Fruit fly (Drosophila melanogaster) Kc167 (cell line): ENCODE measurements around the gene kmr.

Experiments used
- Myc ChIP-seq: fragments of >200 bp; optimal IDR thresholded peaks from 2 replicates; lab custom pipeline; 2017; ENCODE audit warnings: missing external identifiers
- Sin3A ChIP-seq: fragments of >200 bp; optimal IDR thresholded peaks from 2 replicates; lab custom pipeline; 2018; ENCODE audit warnings: missing external identifiers
- h ChIP-seq: fragments of >200 bp; optimal IDR thresholded peaks from 3 replicates; lab custom pipeline; 2018; ENCODE audit warnings: missing external identifiers
- insv ChIP-seq: fragments of >200 bp; optimal IDR thresholded peaks from 3 replicates; lab custom pipeline; 2018; ENCODE audit warnings: missing external identifiers
- psq ChIP-seq: fragments of >200 bp; optimal IDR thresholded peaks from 2 replicates; lab custom pipeline; 2017; ENCODE audit warnings: missing external identifiers
- ttk ChIP-seq: sonication (Bioruptor generic); optimal IDR thresholded peaks from 2 replicates; lab custom pipeline; 2017; ENCODE audit warnings: missing external identifiers

Gene kmr

DNA sequence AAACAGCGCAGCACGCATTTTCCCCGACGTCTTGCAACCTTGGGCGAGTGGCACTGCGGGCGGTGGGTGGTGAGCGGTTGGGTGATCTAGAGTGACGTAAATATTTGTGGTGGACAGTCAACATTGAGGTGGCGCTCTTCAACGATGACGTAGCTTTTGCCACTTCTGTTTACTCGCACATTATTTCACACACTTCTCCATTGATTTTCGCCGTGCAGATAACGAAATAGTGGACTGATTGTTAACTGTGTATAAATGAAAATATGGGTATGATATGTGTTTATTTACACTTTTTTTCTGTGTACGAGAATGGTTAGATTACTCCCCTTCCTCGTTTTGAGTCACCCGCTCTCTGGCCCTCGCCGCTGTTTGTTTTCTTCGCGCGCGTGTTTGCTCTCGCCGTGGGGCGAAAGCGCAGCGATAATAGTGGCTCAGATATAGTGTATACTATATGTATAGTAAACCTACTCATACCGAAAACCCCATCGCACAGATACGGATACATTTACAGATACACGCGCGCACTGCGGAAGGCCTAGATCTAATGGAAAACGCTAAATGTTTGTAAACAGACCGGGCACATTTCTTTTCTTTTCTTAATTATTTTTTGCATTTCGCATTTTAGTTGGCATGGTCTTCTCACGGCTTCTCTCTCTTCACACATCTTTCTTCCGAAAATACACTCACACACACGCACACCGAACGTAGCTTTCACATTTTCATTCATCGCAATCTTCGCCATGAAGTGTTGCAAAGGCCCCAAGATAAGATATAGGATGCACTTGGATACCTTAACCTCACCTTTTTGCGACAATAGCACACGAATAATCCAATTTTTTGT, 28.4 kb upstream of the kmr start, which contains the start of gene omd:
omd (minus strand) TSS at position 840 of the 841 bp plus-strand sequence.
- no peak for TF ChIP-seq h
- no peak for TF ChIP-seq Sin3A (lab: Kevin White, UChicago)
- TF ChIP-seq insv (lab: Kevin White, UChicago), result no peak
- no peak for TF ChIP-seq psq (lab: Kevin White, UChicago)
- no peak for TF ChIP-seq ttk (lab: Kevin White, UChicago)
- no peak for TF ChIP-seq Myc (lab: Kevin White, UChicago)

DNA sequence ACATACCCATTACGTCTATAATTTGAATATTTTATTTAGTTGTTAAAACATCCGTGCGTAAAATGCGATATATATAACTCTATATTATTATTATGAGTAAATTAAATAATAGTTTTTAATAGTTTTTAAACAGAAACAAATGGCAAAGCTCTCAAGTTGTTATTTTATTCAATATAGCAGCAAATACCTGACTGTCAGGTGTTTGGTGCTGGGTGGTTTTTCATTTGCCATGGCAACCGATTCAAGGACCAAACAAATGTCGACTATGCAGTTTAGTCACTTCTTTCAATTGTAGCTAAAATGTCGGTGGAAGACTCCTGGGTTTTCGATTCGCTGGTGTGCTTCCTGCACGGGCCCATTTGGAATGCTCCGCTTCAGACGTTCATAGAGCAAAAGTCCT, 21.3 kb upstream of the kmr start, which contains the start of gene CG14367:
CG14367 (plus strand) TSS at position 301 of the 400 bp plus-strand sequence.
- TF ChIP-seq psq (lab: Kevin White, UChicago), result no peak
- TF ChIP-seq insv (lab: Kevin White, UChicago), result no peak
- TF ChIP-seq Sin3A (lab: Kevin White, UChicago), result no peak
- no peak for TF ChIP-seq ttk (lab: Kevin White, UChicago)
- TF ChIP-seq h, result no peak
- TF ChIP-seq Myc (lab: Kevin White, UChicago), result no peak

DNA sequence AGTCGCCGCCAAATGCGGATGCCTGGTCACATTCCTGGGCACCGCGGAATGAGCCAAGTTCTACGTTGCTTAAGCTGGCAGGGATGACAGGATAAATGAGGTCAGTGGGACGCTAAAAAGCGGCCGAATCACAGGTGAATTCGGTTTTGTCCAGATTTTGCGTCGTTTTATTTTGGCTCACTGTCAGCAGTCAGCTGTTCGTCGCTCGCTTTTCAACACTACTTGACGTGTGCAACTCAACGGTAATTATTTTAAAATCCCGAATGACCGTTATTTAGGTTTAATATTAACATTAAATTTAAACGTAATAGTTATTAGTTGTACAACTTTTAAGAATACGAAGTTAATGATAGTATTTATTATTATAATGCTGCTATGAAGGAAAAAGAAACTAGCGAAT, 15.7 kb upstream of the kmr start:
- TF ChIP-seq Myc (lab: Kevin White, UChicago) (no peak), insv (lab: Kevin White, UChicago) (no peak), psq (lab: Kevin White, UChicago) (no peak), h (no peak), Sin3A (lab: Kevin White, UChicago) (no peak), ttk (lab: Kevin White, UChicago) (no peak)

DNA sequence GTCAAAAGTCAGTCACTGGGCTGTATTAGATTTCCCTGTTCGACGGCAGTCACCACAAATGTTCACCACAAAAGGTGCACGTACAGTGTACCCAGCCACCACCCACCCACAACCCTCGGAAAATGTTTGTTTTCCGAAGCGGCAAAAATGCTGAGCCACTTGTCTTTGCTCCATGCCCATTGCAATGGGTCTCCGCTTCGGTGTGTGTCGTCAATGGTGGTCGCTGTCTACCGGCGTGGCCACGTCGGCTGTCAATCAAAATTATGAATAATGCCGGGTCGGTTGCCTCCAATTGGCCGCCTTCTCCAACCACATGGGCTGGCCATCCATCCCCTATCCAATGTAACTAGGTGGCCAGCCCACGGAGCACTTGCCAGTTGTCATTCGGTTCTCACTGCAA, 14.8 kb upstream of the kmr start, which contains the start of gene ninaB:
ninaB (plus strand) TSS at position 374 of the 400 bp plus-strand sequence.
- TF ChIP-seq insv (lab: Kevin White, UChicago) (no peak), Sin3A (lab: Kevin White, UChicago) (no peak), h (no peak)

DNA sequence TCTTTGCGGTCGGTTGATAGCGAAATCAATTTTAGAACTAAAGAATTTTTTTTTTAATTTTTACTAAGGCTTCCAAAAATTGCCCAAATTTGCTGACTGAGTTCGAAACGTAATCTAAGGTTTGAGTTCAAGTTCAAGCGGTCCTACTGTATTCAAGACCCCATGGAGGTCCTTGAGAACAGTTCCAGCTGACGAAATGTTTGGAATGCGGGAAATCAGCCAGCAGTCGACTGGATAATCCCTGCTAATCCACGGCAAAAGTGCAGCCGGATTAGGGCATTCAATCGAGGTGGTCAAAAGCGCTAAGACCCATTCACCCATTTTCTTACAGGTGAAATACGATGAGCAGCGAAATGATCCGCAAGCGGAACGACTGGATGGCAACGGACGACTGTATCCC, 14.3 kb upstream of the kmr start, which contains the start of gene f-cup:
f-cup (minus strand) TSS at position 101 of the 400 bp plus-strand sequence.
- no peak for TF ChIP-seq h
- TF ChIP-seq Sin3A (lab: Kevin White, UChicago), result no peak
- TF ChIP-seq Myc (lab: Kevin White, UChicago), result no peak
- no peak for TF ChIP-seq insv (lab: Kevin White, UChicago)
- TF ChIP-seq ttk (lab: Kevin White, UChicago), result no peak
- TF ChIP-seq psq (lab: Kevin White, UChicago), result no peak

DNA sequence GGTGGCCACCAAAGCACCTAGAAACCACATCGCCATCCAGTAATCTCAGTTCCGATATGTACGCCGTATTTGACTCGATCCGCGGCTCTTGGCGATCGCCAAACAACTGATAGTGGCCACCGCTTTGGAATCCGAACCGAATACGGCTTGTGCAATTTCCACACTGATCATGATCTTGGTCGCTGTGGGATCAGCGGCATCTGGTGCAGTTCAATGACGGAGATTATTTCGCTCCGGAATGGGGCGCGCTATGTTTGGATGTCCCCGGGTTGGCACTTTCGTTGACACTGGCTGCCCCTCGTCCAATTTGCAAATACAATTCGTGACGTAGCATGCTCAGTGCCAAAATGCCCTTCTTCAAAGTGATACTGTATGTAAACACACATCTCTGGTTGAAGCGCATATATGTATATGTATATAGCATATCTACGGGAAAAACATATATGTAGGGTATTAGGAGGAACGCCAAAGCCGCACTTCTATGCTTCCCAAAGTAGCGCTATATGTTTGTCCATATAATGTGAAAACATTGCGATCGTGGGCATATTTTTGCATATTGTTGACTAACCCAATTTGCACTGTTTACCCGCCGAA, 9.6 kb upstream of the kmr start, which contains the start of gene Adgf-D:
Adgf-D (minus strand) TSS at position 111 of the 594 bp plus-strand sequence.
- TF ChIP-seq psq (lab: Kevin White, UChicago) (no peak), ttk (lab: Kevin White, UChicago) (no peak), h (no peak), Sin3A (lab: Kevin White, UChicago) (no peak)

DNA sequence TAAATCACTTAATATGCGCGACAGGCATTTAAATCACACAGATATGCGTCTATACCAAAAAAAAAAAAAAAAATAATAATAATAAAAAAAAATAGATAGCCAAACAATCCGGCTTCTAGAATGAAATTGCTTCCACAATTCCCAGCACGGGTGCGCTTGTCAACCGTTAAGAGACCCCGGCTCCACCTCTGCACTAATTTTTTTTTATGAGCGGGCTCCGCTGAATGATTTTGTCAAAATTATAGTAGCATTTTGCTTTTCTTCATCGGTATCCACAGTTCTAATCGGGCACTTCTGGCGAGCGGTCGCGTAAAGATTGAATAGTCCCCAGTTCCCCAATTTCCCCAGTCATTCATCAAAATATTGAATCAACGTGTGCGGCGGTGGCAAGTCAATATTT, 8.6 kb upstream of the kmr start, which contains the start of gene Adgf-C:
Adgf-C (plus strand) TSS at position 301 of the 400 bp plus-strand sequence.
- TF ChIP-seq psq (lab: Kevin White, UChicago) (no peak), insv (lab: Kevin White, UChicago) (no peak), h (no peak), ttk (lab: Kevin White, UChicago) (no peak), Myc (lab: Kevin White, UChicago) (no peak), Sin3A (lab: Kevin White, UChicago) (no peak)

DNA sequence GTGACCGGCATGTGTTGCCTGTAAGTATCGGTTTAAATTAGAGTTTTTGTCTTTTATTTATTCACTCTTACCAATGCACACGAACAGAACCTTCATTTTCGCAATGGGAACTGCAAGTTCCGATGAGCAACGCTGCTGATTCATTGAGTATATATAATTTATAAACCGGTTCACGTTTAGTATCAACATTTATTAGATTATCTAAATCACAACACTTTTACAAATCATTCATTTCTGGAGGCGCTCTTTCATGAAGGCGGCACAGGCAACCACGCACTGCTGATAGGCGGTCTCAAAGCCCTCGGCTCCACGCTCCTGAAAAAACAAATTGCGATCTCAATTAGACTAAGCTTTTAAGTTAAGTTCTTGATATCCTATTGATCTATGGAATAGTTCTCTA, 5.2 kb upstream of the kmr start, which contains the start of gene Argp:
Argp (minus strand) TSS at position 101 of the 400 bp plus-strand sequence.
- TF ChIP-seq ttk (lab: Kevin White, UChicago) (no peak), Myc (lab: Kevin White, UChicago) (no peak), psq (lab: Kevin White, UChicago) (no peak), insv (lab: Kevin White, UChicago) (no peak), h (no peak), Sin3A (lab: Kevin White, UChicago) (no peak)

DNA sequence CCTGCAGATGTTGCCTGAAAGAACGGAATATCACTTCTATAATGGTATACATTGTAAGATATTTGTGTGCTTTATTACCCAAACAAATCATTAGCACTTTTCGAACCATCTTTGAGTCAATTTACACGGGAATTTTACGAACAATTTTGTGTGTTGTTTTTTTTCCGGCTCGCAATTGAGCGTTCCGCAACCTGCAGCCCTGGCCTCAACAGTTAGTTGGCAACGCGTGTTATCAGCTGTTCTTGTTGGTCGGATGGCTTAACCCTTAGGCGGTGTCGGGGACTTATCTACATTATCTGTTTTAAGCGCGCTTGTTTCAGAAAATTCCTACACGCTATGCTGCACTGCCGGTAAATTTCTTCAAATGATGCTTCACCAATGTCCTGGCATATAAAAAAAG, 4.4 kb upstream of the kmr start:
- no peak for TF ChIP-seq insv (lab: Kevin White, UChicago)

DNA sequence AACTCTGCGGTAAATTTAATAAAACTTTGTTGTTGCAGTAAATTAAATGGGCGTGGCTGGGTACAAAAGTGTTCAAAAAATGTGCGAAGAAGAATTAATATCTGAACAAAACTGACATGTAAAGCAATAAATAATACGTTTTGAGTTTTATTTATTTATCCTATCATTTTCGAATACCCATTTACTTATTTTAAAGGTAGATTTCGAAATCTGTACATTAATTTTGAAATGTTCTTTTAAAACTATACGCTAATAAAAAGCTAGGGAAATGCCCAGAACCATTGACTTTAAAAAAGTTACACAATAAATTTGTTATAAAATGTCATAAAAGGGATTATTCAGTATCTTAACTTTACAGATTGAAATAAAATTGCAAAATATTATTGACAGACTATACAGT, 3.3 kb upstream of the kmr start, which contains the start of the genes primo-1 and primo-2:
primo-1 (minus strand) TSS at position 101 of the 400 bp plus-strand sequence.
primo-2 (minus strand) TSS at position 101 of the 400 bp plus-strand sequence.
- TF ChIP-seq psq (lab: Kevin White, UChicago) (no peak), insv (lab: Kevin White, UChicago) (no peak), Myc (lab: Kevin White, UChicago) (no peak), Sin3A (lab: Kevin White, UChicago) (no peak), h (no peak), ttk (lab: Kevin White, UChicago) (no peak)

DNA sequence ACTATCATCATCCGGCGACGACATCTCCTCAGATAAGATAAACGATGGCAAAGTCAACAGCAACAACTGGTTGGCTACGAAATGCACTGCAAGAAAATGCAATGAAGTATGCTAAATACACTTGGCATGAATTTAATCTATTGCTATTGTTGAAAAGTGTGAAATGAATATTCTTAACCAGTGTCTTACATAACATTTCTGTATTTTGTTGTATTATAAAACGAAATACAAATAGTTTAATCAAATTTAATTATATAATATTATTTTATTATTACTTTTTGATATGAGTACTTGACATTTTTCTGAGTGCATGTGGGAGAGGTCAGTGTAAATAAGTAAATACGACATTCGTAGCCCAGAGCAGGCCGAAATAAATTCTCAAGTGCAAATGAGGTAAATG, 1.5 kb upstream of the kmr start:
- no peak for TF ChIP-seq insv (lab: Kevin White, UChicago)
- TF ChIP-seq ttk (lab: Kevin White, UChicago), result no peak
- TF ChIP-seq psq (lab: Kevin White, UChicago), result no peak
- no peak for TF ChIP-seq Sin3A (lab: Kevin White, UChicago)
- TF ChIP-seq Myc (lab: Kevin White, UChicago), result no peak
- no peak for TF ChIP-seq h
